Worm (Caenorhabditis elegans) whole organism, midembryonic: ENCODE data around the gene nhr-52.

ENCODE experiments used
- T22C8.4 ChIP-seq: fragments of 200-800 bp; sonication (Bioruptor generic); IDR thresholded peaks from 2 replicates; pipeline ENCODE4 v1.3.6; 2022; ENCODE audit warnings: missing genetic modification characterization, missing compliant biosample characterization
- cog-1 ChIP-seq: sonication (generic microtip); optimal IDR thresholded peaks from 2 replicates; lab custom pipeline; 2016; ENCODE audit warnings: missing genetic modification characterization, missing compliant biosample characterization
- flt-1 ChIP-seq: fragments of 200-800 bp; sonication (Bioruptor generic); IDR thresholded peaks from 2 replicates; pipeline ENCODE4 v1.3.6; 2022; ENCODE audit warnings: missing genetic modification characterization, missing compliant biosample characterization
- klf-2 ChIP-seq: fragments of 200-800 bp; sonication (Bioruptor generic); conservative IDR thresholded peaks from 2 replicates; pipeline ENCODE4 v1.3.6; 2022; ENCODE audit warnings: missing genetic modification reagents, missing genetic modification characterization, missing compliant biosample characterization
- med-1 ChIP-seq: sonication (generic microtip); optimal IDR thresholded peaks from 2 replicates; lab custom pipeline; 2017; ENCODE audit warnings: missing genetic modification characterization, mild to moderate bottlenecking, missing compliant biosample characterization, antibody characterized with exemption, missing genetic modification reagents; ENCODE audit not compliant: insufficient read depth
- ref-1 ChIP-seq: fragments of 200-800 bp; sonication (Bioruptor generic); conservative IDR thresholded peaks from 2 replicates; pipeline ENCODE4 v1.3.6; 2022; ENCODE audit warnings: missing genetic modification reagents, missing genetic modification characterization, missing compliant biosample characterization
- tab-1 ChIP-seq: fragments of 200-800 bp; sonication (Bioruptor generic); IDR thresholded peaks from 2 replicates; pipeline ENCODE4 v1.3.6; 2022; ENCODE audit warnings: missing genetic modification characterization, missing compliant biosample characterization
- ztf-23 ChIP-seq: fragments of 200-800 bp; sonication (Bioruptor generic); IDR thresholded peaks from 2 replicates; pipeline ENCODE4 v1.3.6; 2022; ENCODE audit warnings: missing genetic modification reagents, missing genetic modification characterization, missing compliant biosample characterization
- ztf-29 ChIP-seq: fragments of 200-800 bp; sonication (Bioruptor generic); IDR thresholded peaks from 2 replicates; pipeline ENCODE4 v1.3.6; 2022; ENCODE audit warnings: missing genetic modification reagents, missing genetic modification characterization, missing compliant biosample characterization

Gene nhr-52

ce11 chrV:15712385-15712784 lies 35.1 kb downstream of the nhr-52 start:
- TF ChIP-seq flt-1 (GFP tag; lab: Robert Waterston, UW) (no peak), ref-1 (no peak), T22C8.4 (GFP tag; lab: Robert Waterston, UW) (no peak), med-1 (GFP tag; lab: Kevin White, UChicago) (no peak), klf-2 (GFP tag; lab: Robert Waterston, UW) (no peak), cog-1 (tag; lab: Kevin White, UChicago) (no peak)

ce11 chrV:15715636-15716035 lies 38.3 kb downstream of the nhr-52 start:
- TF ChIP-seq ztf-23, result no peak
- no peak for TF ChIP-seq tab-1 (GFP tag; lab: Robert Waterston, UW)
- TF ChIP-seq med-1 (GFP tag; lab: Kevin White, UChicago), result no peak
- TF ChIP-seq klf-2 (GFP tag; lab: Robert Waterston, UW), result no peak
- TF ChIP-seq ref-1, result no peak
- no peak for TF ChIP-seq ztf-29 (GFP tag; lab: Robert Waterston, UW)
- no peak for TF ChIP-seq flt-1 (GFP tag; lab: Robert Waterston, UW)

- TF ChIP-seq cog-1 (tag; lab: Kevin White, UChicago) (no peak), ref-1 (no peak), med-1 (GFP tag; lab: Kevin White, UChicago) (no peak), klf-2 (GFP tag; lab: Robert Waterston, UW) (no peak), ztf-23 (no peak), flt-1 (GFP tag; lab: Robert Waterston, UW) (no peak), tab-1 (GFP tag; lab: Robert Waterston, UW) (no peak), T22C8.4 (GFP tag; lab: Robert Waterston, UW) (no peak), ztf-29 (GFP tag; lab: Robert Waterston, UW) (no peak)
These were observed 39.4 kb downstream of the nhr-52 start, which contains the start of gene Y6E2A.4 for ce11 chrV:15716679-15717078. Gene Y6E2A.4, minus strand, starts transcription at chrV:15716779.

- TF ChIP-seq klf-2 (GFP tag; lab: Robert Waterston, UW), result no peak
- no peak for TF ChIP-seq flt-1 (GFP tag; lab: Robert Waterston, UW)
- TF ChIP-seq med-1 (GFP tag; lab: Kevin White, UChicago), result no peak
- TF ChIP-seq T22C8.4 (GFP tag; lab: Robert Waterston, UW), result no peak
- no peak for TF ChIP-seq ref-1
- no peak for TF ChIP-seq tab-1 (GFP tag; lab: Robert Waterston, UW)
These were observed 41.2 kb downstream of the nhr-52 start, which contains the start of gene Y6E2A.5 for ce11 chrV:15718562-15718961. Gene Y6E2A.5, minus strand, starts transcription at chrV:15718662.

ce11 chrV:15719570-15719969 lies 42.2 kb downstream of the nhr-52 start, which contains the start of gene Y6E2A.7:
Gene Y6E2A.7, plus strand, starts transcription at chrV:15719870.
- no peak for TF ChIP-seq med-1 (GFP tag; lab: Kevin White, UChicago)
- TF ChIP-seq T22C8.4 (GFP tag; lab: Robert Waterston, UW), result no peak
- TF ChIP-seq klf-2 (GFP tag; lab: Robert Waterston, UW), result no peak
- no peak for TF ChIP-seq cog-1 (tag; lab: Kevin White, UChicago)
- TF ChIP-seq ztf-29 (GFP tag; lab: Robert Waterston, UW), result no peak
- no peak for TF ChIP-seq ref-1
- TF ChIP-seq tab-1 (GFP tag; lab: Robert Waterston, UW), result no peak
- no peak for TF ChIP-seq ztf-23
- no peak for TF ChIP-seq flt-1 (GFP tag; lab: Robert Waterston, UW)

ce11 chrV:15721431-15721830 lies 44.1 kb downstream of the nhr-52 start:
- no peak for TF ChIP-seq cog-1 (tag; lab: Kevin White, UChicago)
- no peak for TF ChIP-seq T22C8.4 (GFP tag; lab: Robert Waterston, UW)
- TF ChIP-seq ztf-23, result no peak
- no peak for TF ChIP-seq med-1 (GFP tag; lab: Kevin White, UChicago)
- no peak for TF ChIP-seq klf-2 (GFP tag; lab: Robert Waterston, UW)
- no peak for TF ChIP-seq ztf-29 (GFP tag; lab: Robert Waterston, UW)
- no peak for TF ChIP-seq tab-1 (GFP tag; lab: Robert Waterston, UW)
- TF ChIP-seq ref-1, result no peak
- no peak for TF ChIP-seq flt-1 (GFP tag; lab: Robert Waterston, UW)

ce11 chrV:15721888-15722287 lies 44.6 kb downstream of the nhr-52 start, which contains the start of gene srh-140:
Gene srh-140, plus strand, starts transcription at chrV:15722188.
- no peak for TF ChIP-seq ztf-23
- TF ChIP-seq flt-1 (GFP tag; lab: Robert Waterston, UW), result no peak
- no peak for TF ChIP-seq med-1 (GFP tag; lab: Kevin White, UChicago)
- TF ChIP-seq ztf-29 (GFP tag; lab: Robert Waterston, UW), result no peak
- TF ChIP-seq T22C8.4 (GFP tag; lab: Robert Waterston, UW), result no peak
- no peak for TF ChIP-seq ref-1
- no peak for TF ChIP-seq cog-1 (tag; lab: Kevin White, UChicago)

ce11 chrV:15726610-15727009 lies 49.3 kb downstream of the nhr-52 start, which contains the start of the genes irld-57 and sfxn-1.3:
Gene irld-57, minus strand, starts transcription at chrV:15726710.
Gene sfxn-1.3, plus strand, starts transcription at chrV:15726841.
- no peak for TF ChIP-seq med-1 (GFP tag; lab: Kevin White, UChicago)
- no peak for TF ChIP-seq ztf-23
